Worm (Caenorhabditis elegans): ENCODE results near the gene set-22.
A peak's percentile ranks its signal among the peaks of the same experiment; 100 is the strongest.

The set-22 gene

ce11 chrV:10432607-10433006 is 4.1 kb upstream of the set-22 start:
- TF ChIP-seq egl-27 (tag; optimal IDR thresholded peaks at IDR 0.05) (no peak), mdl-1 (tag; optimal IDR thresholded peaks at IDR 0.05) (no peak), fkh-2 (tag; optimal IDR thresholded peaks at IDR 0.05) (no peak), fkh-10 (GFP tag; optimal IDR thresholded peaks at IDR 0.05) (no peak), jun-1 (tag; optimal IDR thresholded peaks at IDR 0.05) (peak; percentile 54), pha-4 (tag; optimal IDR thresholded peaks at IDR 0.05) (peak; percentile 53), snpc-4 (tag; optimal IDR thresholded peaks at IDR 0.05) (no peak), elt-1 (tag; optimal IDR thresholded peaks at IDR 0.05) (no peak), ztf-4 (tag; optimal IDR thresholded peaks at IDR 0.05) (no peak), mml-1 (tag; optimal IDR thresholded peaks at IDR 0.05) (no peak), aly-2 (tag; optimal IDR thresholded peaks at IDR 0.05) (no peak), fos-1 (tag; optimal IDR thresholded peaks at IDR 0.05) (no peak), lsy-12 (tag; optimal IDR thresholded peaks at IDR 0.05) (no peak), pqm-1 (tag; optimal IDR thresholded peaks at IDR 0.05) (peak; percentile 79), nfya-1 (tag; optimal IDR thresholded peaks at IDR 0.05; ENCODE audit: insufficient read depth) (no peak), skn-1 (tag; optimal IDR thresholded peaks at IDR 0.05) (no peak), elt-2 (tag; optimal IDR thresholded peaks at IDR 0.05) (peak; percentile 96), unc-62 (GFP tag; optimal IDR thresholded peaks at IDR 0.05) (no peak)

DNA sequence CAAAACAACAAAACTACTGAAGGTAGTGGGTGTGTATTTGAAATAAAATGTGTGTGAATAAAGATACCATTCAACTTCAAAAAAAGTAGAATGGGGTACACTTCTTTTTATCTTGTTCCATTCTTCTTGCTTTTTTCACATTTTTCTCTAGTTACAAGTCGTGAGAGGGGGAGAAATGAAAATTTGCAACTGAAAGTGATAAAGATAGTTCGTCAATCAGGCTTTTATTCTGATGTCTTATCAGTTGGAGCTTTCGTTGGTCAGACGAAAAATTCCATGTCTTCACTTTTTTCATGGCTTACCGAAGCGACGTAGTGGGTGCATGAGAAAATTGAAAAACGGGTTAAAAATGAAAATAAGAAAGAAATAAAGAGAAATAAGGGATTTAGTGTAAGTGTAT is 3.0 kb upstream of the set-22 start, which contains the start of gene Y32F6A.4:
Gene Y32F6A.4 (minus strand): TSS at position 347 of the 400 bp plus-strand sequence.
- no peak for TF ChIP-seq nhr-237 (tag; optimal IDR thresholded peaks at IDR 0.05)
- TF ChIP-seq elt-2 (tag; optimal IDR thresholded peaks at IDR 0.05), result peak; percentile 76
- no peak for TF ChIP-seq unc-62 (GFP tag; optimal IDR thresholded peaks at IDR 0.05)
- TF ChIP-seq pqm-1 (tag; optimal IDR thresholded peaks at IDR 0.05), result peak; percentile 23
- TF ChIP-seq nhr-12 (tag; optimal IDR thresholded peaks at IDR 0.05), result no peak
- no peak for TF ChIP-seq lin-15B (tag; optimal IDR thresholded peaks at IDR 0.05)

DNA sequence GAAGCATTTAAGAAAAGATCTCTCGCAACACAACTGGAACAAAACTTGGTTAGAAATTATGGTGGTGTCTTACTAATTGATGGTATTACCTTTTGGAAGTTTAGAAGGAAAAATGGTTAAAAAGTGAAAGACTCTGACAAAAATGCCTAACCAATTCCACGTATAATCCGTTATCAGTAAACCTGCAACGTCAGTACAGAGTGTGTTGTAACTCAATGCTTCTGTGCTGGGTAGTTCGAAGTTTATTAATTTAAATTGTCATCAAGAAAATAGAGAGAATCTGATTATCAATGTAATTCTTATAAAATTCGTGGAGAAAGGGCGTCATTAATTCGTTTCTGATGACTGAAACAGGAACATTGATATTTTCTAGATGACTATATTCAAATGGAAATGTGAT is 1.5 kb upstream of the set-22 start:
- peak; percentile 50 for TF ChIP-seq pqm-1 (tag; optimal IDR thresholded peaks at IDR 0.05)
- no peak for TF ChIP-seq unc-62 (GFP tag; optimal IDR thresholded peaks at IDR 0.05)
- peak; percentile 57 for TF ChIP-seq elt-2 (tag; optimal IDR thresholded peaks at IDR 0.05)

ce11 chrV:10440723-10441122 is 4.0 kb downstream of the set-22 start, which contains the start of gene snf-10:
TSS of gene snf-10 (minus strand) at chrV:10440823.
- no peak for TF ChIP-seq ztf-11 (tag; optimal IDR thresholded peaks at IDR 0.05)
- TF ChIP-seq nhr-43 (tag; optimal IDR thresholded peaks at IDR 0.05; ENCODE audit: poor library complexity, severe bottlenecking), result no peak
- no peak for TF ChIP-seq mdl-1 (tag; optimal IDR thresholded peaks at IDR 0.05)
- no peak for TF ChIP-seq sea-2 (GFP tag; optimal IDR thresholded peaks at IDR 0.05)
- no peak for TF ChIP-seq nhr-76 (tag; optimal IDR thresholded peaks at IDR 0.05)
- TF ChIP-seq lin-15B (tag; optimal IDR thresholded peaks at IDR 0.05), result no peak
- TF ChIP-seq hmg-11 (tag; optimal IDR thresholded peaks at IDR 0.05), result no peak
- no peak for TF ChIP-seq lsy-12 (tag; optimal IDR thresholded peaks at IDR 0.05)
- TF ChIP-seq ama-1 (optimal IDR thresholded peaks at IDR 0.05), result no peak
- TF ChIP-seq tbx-2 (tag; optimal IDR thresholded peaks at IDR 0.05), result no peak
- no peak for TF ChIP-seq pqm-1 (tag; optimal IDR thresholded peaks at IDR 0.05)
- no peak for TF ChIP-seq pha-4 (tag; optimal IDR thresholded peaks at IDR 0.05)
- TF ChIP-seq snpc-4 (tag; optimal IDR thresholded peaks at IDR 0.05), result no peak

DNA sequence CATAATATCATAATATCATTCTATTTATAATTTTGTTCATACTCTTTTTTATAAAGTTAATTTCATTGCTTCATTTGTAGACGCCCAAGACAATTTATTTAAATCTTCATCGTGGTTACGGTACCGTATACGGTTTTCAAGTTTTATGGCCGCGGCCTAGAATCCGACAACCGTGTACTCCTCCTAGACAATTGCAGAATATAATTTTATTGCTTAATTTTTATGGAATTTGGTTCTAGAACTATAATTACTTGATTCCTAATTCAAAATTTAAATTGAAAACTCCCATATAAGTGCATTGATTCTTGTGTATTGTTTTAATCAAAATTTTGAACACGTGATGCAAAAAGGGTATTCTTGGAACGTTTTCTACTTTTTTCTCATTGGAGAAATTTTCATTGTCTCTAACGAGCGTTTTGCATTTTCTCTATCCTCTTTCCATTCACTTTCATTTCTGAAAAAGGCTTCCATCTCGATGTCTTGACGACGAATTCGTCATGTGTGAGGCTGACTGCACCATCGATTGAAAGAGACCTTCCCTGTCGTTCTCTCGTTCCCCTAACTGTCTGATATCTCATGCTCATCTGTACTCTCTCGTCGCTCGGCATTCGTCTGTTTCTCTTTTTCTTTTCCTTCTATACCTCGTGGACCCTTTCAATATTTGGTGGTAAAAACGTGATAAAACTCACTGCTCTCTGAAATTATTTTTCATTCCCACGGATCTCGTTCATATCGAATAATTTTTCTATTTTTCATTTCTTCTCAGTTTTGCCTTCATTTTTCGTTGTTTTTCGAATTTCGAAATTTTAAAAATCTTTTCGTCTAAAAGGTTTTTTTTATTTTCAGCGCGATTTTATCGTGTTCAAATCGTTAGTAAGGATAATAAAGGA is 4.7 kb downstream of the set-22 start, which contains the start of gene pap-1:
Gene pap-1 (plus strand): TSS at position 840 of the 890 bp plus-strand sequence.
- TF ChIP-seq ztf-4 (tag; optimal IDR thresholded peaks at IDR 0.05), result no peak
- no peak for TF ChIP-seq nhr-77 (tag; optimal IDR thresholded peaks at IDR 0.05)
- no peak for TF ChIP-seq snpc-4 (tag; optimal IDR thresholded peaks at IDR 0.05)
- TF ChIP-seq lsy-12 (tag; optimal IDR thresholded peaks at IDR 0.05), result no peak
- no peak for TF ChIP-seq nhr-25 (tag; optimal IDR thresholded peaks at IDR 0.05)
- peak; percentile 21 for TF ChIP-seq elt-2 (tag; optimal IDR thresholded peaks at IDR 0.05)
- TF ChIP-seq eor-1 (tag; optimal IDR thresholded peaks at IDR 0.05), result no peak
- TF ChIP-seq unc-62 (GFP tag; optimal IDR thresholded peaks at IDR 0.05), result no peak
- peak; percentile 49 for TF ChIP-seq nfya-1 (tag; optimal IDR thresholded peaks at IDR 0.05; ENCODE audit: insufficient read depth)
- TF ChIP-seq ZK546.5 (tag; optimal IDR thresholded peaks at IDR 0.05), result no peak
- no peak for TF ChIP-seq ceh-82 (tag; optimal IDR thresholded peaks at IDR 0.05)
- peak; percentile 1 for TF ChIP-seq lin-15B (tag; optimal IDR thresholded peaks at IDR 0.05)
- no peak for TF ChIP-seq mdl-1 (tag; optimal IDR thresholded peaks at IDR 0.05)
- TF ChIP-seq nhr-23 (tag; optimal IDR thresholded peaks at IDR 0.05), result no peak
- TF ChIP-seq pha-4 (tag; optimal IDR thresholded peaks at IDR 0.05), result peak; percentile 3
- peak; percentile 15 for TF ChIP-seq nhr-43 (tag; optimal IDR thresholded peaks at IDR 0.05; ENCODE audit: poor library complexity, severe bottlenecking)
- TF ChIP-seq hmg-11 (tag; optimal IDR thresholded peaks at IDR 0.05), result peak; percentile 60
- TF ChIP-seq nhr-76 (tag; optimal IDR thresholded peaks at IDR 0.05), result no peak
- peak; percentile 76 for TF ChIP-seq ceh-28 (tag; optimal IDR thresholded peaks at IDR 0.05)
- no peak for TF ChIP-seq ceh-9 (tag; optimal IDR thresholded peaks at IDR 0.05)
- no peak for TF ChIP-seq egl-27 (tag; optimal IDR thresholded peaks at IDR 0.05)
- TF ChIP-seq R02D3.7 (tag; optimal IDR thresholded peaks at IDR 0.05), result no peak
- no peak for TF ChIP-seq nhr-12 (tag; optimal IDR thresholded peaks at IDR 0.05)
- TF ChIP-seq skn-1 (tag; optimal IDR thresholded peaks at IDR 0.05), result no peak
- no peak for TF ChIP-seq lin-39 (tag; optimal IDR thresholded peaks at IDR 0.05)
- TF ChIP-seq fkh-10 (GFP tag; optimal IDR thresholded peaks at IDR 0.05), result no peak

Measured in whole organism, L3 larva.